Worm (Caenorhabditis elegans): ENCODE data around the gene fbxa-69.
"Not testable (repeated sequence)": the region's sequence is repeated elsewhere in the genome, so short reads cannot be mapped to it uniquely, and the experiment has no call there.

The fbxa-69 gene

ce11 chrV:15809543-15809942 lies 6.2 kb downstream of the fbxa-69 start, which contains the start of gene srsx-36:
Gene srsx-36, minus strand, starts transcription at chrV:15809643.
- TF ChIP-seq hif-1 (tag; optimal IDR thresholded peaks at IDR 0.05) = no peak
- TF ChIP-seq ceh-28 (tag; optimal IDR thresholded peaks at IDR 0.05) = no peak
- TF ChIP-seq nhr-41 (GFP tag; IDR thresholded peaks at IDR 0.05) = no peak
- TF ChIP-seq F10B5.3 (tag; optimal IDR thresholded peaks at IDR 0.05) = no peak

ce11 chrV:15807420-15807819 lies 8.4 kb downstream of the fbxa-69 start, which contains the start of gene srsx-38:
Gene srsx-38, minus strand, starts transcription at chrV:15807520.
- not testable (repeated sequence) for TF ChIP-seq ceh-32 (tag; optimal IDR thresholded peaks at IDR 0.05; ENCODE audit: poor library complexity); unc-130 (GFP tag; optimal IDR thresholded peaks at IDR 0.05); D1046.2 (GFP tag; IDR thresholded peaks at IDR 0.05)

- TF ChIP-seq nhr-11 (tag; optimal IDR thresholded peaks at IDR 0.05); nhr-41 (GFP tag; IDR thresholded peaks at IDR 0.05); dmd-9 (GFP tag; IDR thresholded peaks at IDR 0.05): not testable (repeated sequence)
Observed at ce11 chrV:15803748-15804147, 12.0 kb downstream of the fbxa-69 start, which contains the start of gene T26E4.18. Gene T26E4.18, minus strand, starts transcription at chrV:15803848.

ce11 chrV:15803079-15803478 lies 12.7 kb downstream of the fbxa-69 start, which contains the start of gene srd-27:
Gene srd-27, plus strand, starts transcription at chrV:15803379.
- TF ChIP-seq lir-3 (tag; optimal IDR thresholded peaks at IDR 0.05); zip-11 (GFP tag; IDR thresholded peaks at IDR 0.05); nhr-10 (tag; optimal IDR thresholded peaks at IDR 0.05): not testable (repeated sequence)

- TF ChIP-seq mdl-1 (tag; optimal IDR thresholded peaks at IDR 0.05); arid-1 (GFP tag; conservative IDR thresholded peaks at IDR 0.05); pha-4 (GFP tag; IDR thresholded peaks at IDR 0.05); pha-4 (tag; optimal IDR thresholded peaks at IDR 0.05): not testable (repeated sequence)
Observed at ce11 chrV:15802623-15803022, 13.1 kb downstream of the fbxa-69 start, which contains the start of gene T26E4.9. Gene T26E4.9, minus strand, starts transcription at chrV:15802723.

ce11 chrV:15798108-15798507 lies 17.7 kb downstream of the fbxa-69 start, which contains the start of gene T26E4.10:
Gene T26E4.10, minus strand, starts transcription at chrV:15798208.
- no peak for TF ChIP-seq T26A8.4 (GFP tag; IDR thresholded peaks at IDR 0.05)
- TF ChIP-seq unc-62 (GFP tag; optimal IDR thresholded peaks at IDR 0.05 in 1 of 2) = peak in 1 of 2 experiments; percentile 49
- TF ChIP-seq unc-62 (tag; optimal IDR thresholded peaks at IDR 0.05) = no peak

ce11 chrV:15796087-15796486 lies 19.7 kb downstream of the fbxa-69 start, which contains the start of gene nhr-223:
Gene nhr-223, plus strand, starts transcription at chrV:15796387.
- TF ChIP-seq Y105C5A.15 (GFP tag; IDR thresholded peaks at IDR 0.05) = no peak
- TF ChIP-seq nhr-10 (tag; optimal IDR thresholded peaks at IDR 0.05) = no peak
- peak in 1 of 2 experiments; percentile 78 for TF ChIP-seq unc-62 (GFP tag; optimal IDR thresholded peaks at IDR 0.05 in 1 of 2)
- no peak for TF ChIP-seq unc-62 (tag; optimal IDR thresholded peaks at IDR 0.05)
- no peak for TF ChIP-seq vab-7 (GFP tag; IDR thresholded peaks at IDR 0.05)
- no peak for TF ChIP-seq lin-1 (GFP tag; IDR thresholded peaks at IDR 0.05)
- TF ChIP-seq Y75B8A.6 (GFP tag; IDR thresholded peaks at IDR 0.05) = no peak

ce11 chrV:15793270-15793669 lies 22.5 kb downstream of the fbxa-69 start, which contains the start of gene T26E4.7:
Gene T26E4.7, plus strand, starts transcription at chrV:15793570.
- no peak for TF ChIP-seq hmg-1.1 (GFP tag; IDR thresholded peaks at IDR 0.05)
- TF ChIP-seq saeg-2 (GFP tag; IDR thresholded peaks at IDR 0.05) = no peak
- TF ChIP-seq zfp-2 (tag; optimal IDR thresholded peaks at IDR 0.05) = no peak
- no peak for TF ChIP-seq lim-7 (GFP tag; IDR thresholded peaks at IDR 0.05)
- TF ChIP-seq mes-2 (tag; optimal IDR thresholded peaks at IDR 0.05; ENCODE audit: poor library complexity, severe bottlenecking) = no peak
- TF ChIP-seq jun-1 (tag; optimal IDR thresholded peaks at IDR 0.05) = no peak
- TF ChIP-seq dmd-9 (GFP tag; IDR thresholded peaks at IDR 0.05) = no peak
- no peak for TF ChIP-seq zip-11 (GFP tag; IDR thresholded peaks at IDR 0.05)
